Worm (Caenorhabditis elegans) whole organism, L4/young adult: ENCODE data around the gene Y102A11A.5.

Source experiments
- W03F9.2 ChIP-seq: fragments of 150-350 bp; optimal IDR thresholded peaks from 2 replicates; lab custom pipeline; 2014; ENCODE audit warnings: missing biosample characterization, missing genetic modification characterization
- him-1 ChIP-seq: sonication (generic microtip); optimal IDR thresholded peaks from 2 replicates; lab custom pipeline; 2016; ENCODE audit warnings: missing genotype, missing genetic modification reagents, missing genetic modification characterization, missing compliant biosample characterization

DNA sequence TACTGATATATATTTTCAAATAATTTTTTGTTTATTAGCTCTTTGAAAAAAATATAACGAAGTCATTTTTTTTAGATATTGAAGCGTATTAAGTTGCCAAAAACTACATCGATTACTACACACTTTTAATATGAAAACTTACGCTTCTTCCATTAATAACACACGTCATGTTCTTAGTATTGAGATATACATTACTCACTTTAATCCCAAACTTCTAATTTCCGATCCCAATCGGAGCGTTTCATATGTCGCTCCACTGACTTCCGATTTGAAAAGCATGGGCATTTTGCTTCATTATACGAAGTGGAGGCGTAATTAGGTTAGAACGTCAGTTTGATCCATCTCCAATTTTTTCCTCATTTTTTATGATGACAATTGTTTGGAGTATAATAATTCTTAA lies 47.4 kb upstream of the Y102A11A.5 start:
- no peak for TF ChIP-seq him-1
- TF ChIP-seq W03F9.2 (tag; lab: Kevin White, UChicago): no peak
